Fruit fly (Drosophila melanogaster) whole organism, wandering third instar larva: Measurements from ENCODE around the gene Sap130.

Source experiments
- Abd-B ChIP-seq: fragments of >200 bp; optimal IDR thresholded peaks from 2 replicates; lab custom pipeline; 2017; ENCODE audit warnings: missing biosample characterization, missing genetic modification characterization
- Dfd ChIP-seq: fragments of >200 bp; optimal IDR thresholded peaks from 2 replicates; lab custom pipeline; 2017; ENCODE audit warnings: missing biosample characterization, missing genetic modification characterization
- Myc ChIP-seq: fragments of >200 bp; optimal IDR thresholded peaks from 2 replicates; lab custom pipeline; 2017
- Rel ChIP-seq, 2 experiments: fragments of 200-800 bp; sonication (Bioruptor generic) in 1 of 2; optimal IDR thresholded peaks; 2 replicates in 1 of 2; 3 replicates in 1 of 2; lab custom pipeline; 2016 to 2019; ENCODE audit warnings: mild to moderate bottlenecking in 2 of 2, missing biosample characterization in 2 of 2, missing genetic modification characterization in 2 of 2, moderate library complexity in 1 of 2
- Sp1 ChIP-seq: fragments of 200-800 bp; sonication (Bioruptor generic); optimal IDR thresholded peaks from 3 replicates; lab custom pipeline; 2019; ENCODE audit warnings: missing biosample characterization, mild to moderate bottlenecking, missing genetic modification characterization, moderate library complexity
- Vsx2 ChIP-seq: fragments of 200-300, 225-300 bp; sonication (Bioruptor generic); optimal IDR thresholded peaks from 2 replicates; lab custom pipeline; 2018; ENCODE audit warnings: missing biosample characterization, missing genetic modification characterization; ENCODE audit not compliant: partially characterized antibody
- dsf ChIP-seq: sonication (Bioruptor generic); optimal IDR thresholded peaks from 2 replicates; lab custom pipeline; 2016; ENCODE audit warnings: missing biosample characterization, missing genetic modification characterization, borderline replicate concordance
- psq ChIP-seq: fragments of 200-800 bp; sonication (Bioruptor generic); optimal IDR thresholded peaks from 3 replicates; lab custom pipeline; 2017; ENCODE audit warnings: missing biosample characterization, mild to moderate bottlenecking, missing genetic modification characterization, moderate library complexity
- sv ChIP-seq: fragments of 200-800 bp; sonication (Bioruptor generic); optimal IDR thresholded peaks from 3 replicates; lab custom pipeline; 2016; ENCODE audit warnings: missing biosample characterization, missing genetic modification characterization

- no peak for TF ChIP-seq Abd-B (GFP tag; lab: Kevin White, UChicago)
- peak; percentile 2 for TF ChIP-seq Sp1 (GFP tag; lab: Kevin White, UChicago)
- TF ChIP-seq sv (GFP tag; lab: Kevin White, UChicago) = no peak
- no peak for TF ChIP-seq Rel (GFP tag; optimal IDR thresholded peaks at IDR 0.05; lab: Kevin White, UChicago)
- peak; percentile 37 for TF ChIP-seq Rel (tag; optimal IDR thresholded peaks at IDR 0.05; lab: Kevin White, UChicago)
- no peak for TF ChIP-seq psq (GFP tag; lab: Kevin White, UChicago)
- no peak for TF ChIP-seq Myc (lab: Kevin White, UChicago)
- no peak for TF ChIP-seq Dfd (GFP tag; lab: Kevin White, UChicago)
- TF ChIP-seq dsf (GFP tag; lab: Kevin White, UChicago) = no peak
- no peak for TF ChIP-seq Vsx2
Measured at dm6 chr3L:12802443-12802865, 3.2 kb upstream of the Sap130 start.
